Worm (Caenorhabditis elegans) whole organism, late embryonic: ENCODE data around the gene C09F12.2.

Experiments used
- F13H6.1 ChIP-seq: sonication (generic microtip); optimal IDR thresholded peaks from 2 replicates; lab custom pipeline; 2016; ENCODE audit warnings: missing genetic modification characterization, missing compliant biosample characterization
- ama-1 ChIP-seq: fragments of 150-350 bp; optimal IDR thresholded peaks from 2 replicates; lab custom pipeline; 2014
- ceh-14 ChIP-seq: sonication (generic microtip); optimal IDR thresholded peaks from 2 replicates; lab custom pipeline; 2016; ENCODE audit warnings: missing genotype, missing genetic modification characterization, missing compliant biosample characterization
- ceh-18 ChIP-seq: sonication (generic microtip); optimal IDR thresholded peaks from 2 replicates; lab custom pipeline; 2016; ENCODE audit warnings: missing genetic modification characterization, missing compliant biosample characterization
- ceh-22 ChIP-seq: sonication (generic microtip); optimal IDR thresholded peaks from 2 replicates; lab custom pipeline; 2017; ENCODE audit warnings: missing biosample characterization, missing genetic modification characterization
- ceh-30 ChIP-seq: fragments of 150-350 bp; optimal IDR thresholded peaks from 2 replicates; lab custom pipeline; 2014; ENCODE audit warnings: missing biosample characterization, missing genetic modification characterization
- ets-4 ChIP-seq: sonication (generic microtip); optimal IDR thresholded peaks from 2 replicates; lab custom pipeline; 2016; ENCODE audit warnings: missing genetic modification characterization, missing compliant biosample characterization
- fkh-10 ChIP-seq: fragments of 150-350 bp; optimal IDR thresholded peaks from 2 replicates; lab custom pipeline; 2014; ENCODE audit warnings: missing biosample characterization, missing genetic modification reagents, missing genetic modification characterization
- fkh-6 ChIP-seq: sonication (generic microtip); optimal IDR thresholded peaks from 2 replicates; lab custom pipeline; 2016; ENCODE audit warnings: missing genetic modification characterization, missing compliant biosample characterization
- nhr-11 ChIP-seq: fragments of 150-350 bp; optimal IDR thresholded peaks from 2 replicates; lab custom pipeline; 2014; ENCODE audit warnings: missing biosample characterization, missing genetic modification characterization
- pha-4 ChIP-seq: fragments of 150-350 bp; optimal IDR thresholded peaks from 2 replicates; lab custom pipeline; 2018; ENCODE audit warnings: missing biosample characterization, missing genetic modification reagents, missing genetic modification characterization
- pqm-1 ChIP-seq: sonication (generic microtip); optimal IDR thresholded peaks from 2 replicates; lab custom pipeline; 2016; ENCODE audit warnings: missing genetic modification characterization, missing compliant biosample characterization
- sox-4 ChIP-seq: sonication (generic microtip); optimal IDR thresholded peaks from 2 replicates; lab custom pipeline; 2017; ENCODE audit warnings: mild to moderate bottlenecking, missing genetic modification characterization, inconsistent platforms, missing compliant biosample characterization
- unc-55 ChIP-seq: sonication (generic microtip); optimal IDR thresholded peaks from 2 replicates; lab custom pipeline; 2017; ENCODE audit warnings: missing biosample characterization, missing genetic modification reagents, missing genetic modification characterization

DNA sequence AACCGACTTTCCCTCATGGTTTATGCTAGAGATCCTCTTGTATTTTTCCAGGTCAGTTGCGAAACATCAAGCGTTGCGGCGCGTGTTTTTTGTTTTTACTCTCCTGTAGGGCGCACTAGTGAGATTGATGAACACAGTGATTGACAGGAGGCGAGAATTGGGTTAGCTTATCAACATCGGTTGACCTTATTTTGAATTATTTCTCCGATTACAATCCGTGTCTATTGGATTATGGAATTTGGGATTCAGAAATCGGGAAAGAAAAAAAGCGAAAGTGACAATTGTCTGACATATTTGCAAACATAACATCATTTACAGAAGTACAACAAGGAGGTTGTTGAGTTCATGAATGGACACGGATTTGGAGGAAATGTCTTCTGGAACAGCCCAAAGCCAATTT lies 7.2 kb downstream of the C09F12.2 start:
- TF ChIP-seq fkh-6 (tag; lab: Kevin White, UChicago) (no peak), pqm-1 (no peak), unc-55 (GFP tag; lab: Kevin White, UChicago) (no peak), nhr-11 (tag; lab: Kevin White, UChicago) (no peak), fkh-10 (GFP tag; lab: Kevin White, UChicago) (no peak), ceh-14 (tag; lab: Kevin White, UChicago) (no peak), ama-1 (lab: Kevin White, UChicago) (no peak), sox-4 (tag; lab: Kevin White, UChicago) (no peak), ceh-18 (no peak), ets-4 (tag; lab: Kevin White, UChicago) (no peak), F13H6.1 (tag; lab: Kevin White, UChicago) (no peak), ceh-30 (tag; lab: Kevin White, UChicago) (no peak), ceh-22 (no peak), pha-4 (tag; lab: Kevin White, UChicago) (no peak)
